Fruit fly (Drosophila melanogaster): ENCODE measurements around the gene Pglym78.

Pglym78 gene

DNA sequence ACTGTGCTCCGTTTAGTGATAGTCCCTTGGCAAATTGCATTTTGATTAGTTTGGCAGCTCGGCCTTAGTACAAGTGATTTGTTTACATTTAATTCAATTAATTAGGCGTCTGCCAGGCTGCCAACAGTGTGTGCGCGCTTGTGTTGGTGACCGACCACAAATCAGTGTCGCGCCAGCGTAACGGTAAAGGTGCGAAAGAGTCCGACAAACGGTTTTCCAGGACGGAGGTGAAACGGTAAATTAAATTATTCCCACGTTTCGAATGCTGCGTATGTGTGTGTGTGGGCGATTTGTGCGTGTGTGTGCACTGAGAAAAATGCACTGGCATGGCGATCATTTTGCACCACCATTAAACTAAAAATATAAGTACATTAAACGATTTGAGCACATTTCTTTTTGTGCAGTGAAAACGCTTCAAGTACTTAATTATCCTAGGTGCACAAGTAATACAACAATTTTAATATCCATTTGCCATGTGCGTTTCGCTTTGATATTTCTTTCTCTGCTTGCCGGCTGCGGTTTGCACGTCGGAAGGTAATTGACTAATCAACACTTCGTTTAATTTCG lies 9.0 kb upstream of the Pglym78 start:
- TF ChIP-seq pan (optimal IDR thresholded peaks at IDR 0.05) (no peak), psq (optimal IDR thresholded peaks at IDR 0.05) (no peak), Dll (optimal IDR thresholded peaks at IDR 0.05) (no peak), CG8478 (optimal IDR thresholded peaks at IDR 0.05) (no peak), usp (GFP tag; optimal IDR thresholded peaks at IDR 0.05) (no peak), EcR (GFP tag; optimal IDR thresholded peaks at IDR 0.05) (no peak)

DNA sequence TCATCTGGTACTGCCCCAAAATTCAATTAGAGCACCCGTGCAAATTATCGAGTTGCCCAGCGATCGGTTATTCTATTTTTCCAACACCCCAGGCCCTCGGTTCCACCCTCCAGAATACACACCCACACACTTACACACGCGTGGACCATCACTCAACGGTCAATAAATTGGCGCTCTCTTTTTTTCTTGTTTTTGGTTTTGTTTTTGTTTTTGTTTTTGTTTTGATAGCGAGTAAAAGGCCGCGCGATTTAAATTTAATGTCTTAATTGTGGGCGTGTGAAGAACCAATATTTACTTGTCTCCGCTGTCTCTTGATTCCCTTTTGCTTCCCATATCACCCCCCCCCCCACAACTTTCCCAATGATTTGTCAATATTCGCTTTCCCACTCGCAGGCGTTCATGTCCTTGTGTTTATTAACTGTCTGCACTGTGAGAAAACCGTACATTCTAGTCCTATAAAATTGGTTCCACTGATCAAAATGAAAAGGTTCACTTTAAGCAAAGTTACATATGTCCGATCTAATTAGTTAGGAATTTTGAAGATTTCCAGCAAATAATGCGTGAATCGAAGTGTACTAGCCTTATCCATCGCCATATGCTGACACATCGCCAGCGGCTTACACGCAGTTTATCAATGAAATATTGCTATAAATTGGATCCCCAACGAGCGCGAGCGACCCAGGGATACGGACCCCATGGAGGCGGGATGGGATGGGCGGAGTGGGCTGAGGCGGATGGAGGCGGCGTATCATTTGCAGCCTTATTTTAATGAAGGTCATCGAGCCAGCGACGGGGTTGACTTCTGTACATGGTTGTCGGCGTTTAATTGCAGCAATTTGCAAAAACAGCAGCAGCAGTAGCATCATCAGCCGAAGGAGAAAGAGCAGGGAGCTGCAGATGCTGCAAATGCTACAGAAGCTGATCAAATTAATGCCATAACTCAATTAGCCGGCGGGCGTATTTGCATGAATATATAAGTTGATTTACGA lies 8.0 kb upstream of the Pglym78 start:
- TF ChIP-seq pan (optimal IDR thresholded peaks at IDR 0.05) (no peak), psq (optimal IDR thresholded peaks at IDR 0.05) (no peak), CG8478 (optimal IDR thresholded peaks at IDR 0.05) (no peak), EcR (GFP tag; optimal IDR thresholded peaks at IDR 0.05) (no peak), Dll (optimal IDR thresholded peaks at IDR 0.05) (no peak), usp (GFP tag; optimal IDR thresholded peaks at IDR 0.05) (no peak)

DNA sequence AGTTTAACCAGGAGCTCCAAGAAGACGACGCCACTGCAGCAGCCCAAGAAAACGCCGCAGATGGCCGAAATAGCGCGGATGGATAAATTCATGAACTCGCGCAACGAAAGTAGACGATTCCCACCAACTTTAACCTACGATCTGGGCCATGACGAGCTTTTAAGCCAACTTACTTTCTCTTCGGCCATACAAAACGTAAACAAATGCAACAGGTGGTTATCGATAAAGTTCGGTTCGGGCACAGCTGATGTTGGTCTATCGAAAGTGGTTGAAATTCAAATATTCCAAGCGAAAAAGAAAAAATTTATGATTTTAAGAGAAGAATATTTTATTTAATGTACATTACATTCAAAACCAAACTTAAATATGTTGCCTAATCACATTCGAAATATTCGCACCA lies 1.3 kb upstream of the Pglym78 start, which contains the start of gene CG14511:
Gene CG14511 (minus strand): TSS at position 184 of the 400 bp plus-strand sequence.
- TF ChIP-seq EcR (GFP tag; optimal IDR thresholded peaks at IDR 0.05) = no peak
- no peak for TF ChIP-seq pan (optimal IDR thresholded peaks at IDR 0.05)
- TF ChIP-seq psq (optimal IDR thresholded peaks at IDR 0.05) = no peak
- no peak for TF ChIP-seq Dll (optimal IDR thresholded peaks at IDR 0.05)
- TF ChIP-seq usp (GFP tag; optimal IDR thresholded peaks at IDR 0.05) = no peak
- TF ChIP-seq CG8478 (optimal IDR thresholded peaks at IDR 0.05) = no peak

DNA sequence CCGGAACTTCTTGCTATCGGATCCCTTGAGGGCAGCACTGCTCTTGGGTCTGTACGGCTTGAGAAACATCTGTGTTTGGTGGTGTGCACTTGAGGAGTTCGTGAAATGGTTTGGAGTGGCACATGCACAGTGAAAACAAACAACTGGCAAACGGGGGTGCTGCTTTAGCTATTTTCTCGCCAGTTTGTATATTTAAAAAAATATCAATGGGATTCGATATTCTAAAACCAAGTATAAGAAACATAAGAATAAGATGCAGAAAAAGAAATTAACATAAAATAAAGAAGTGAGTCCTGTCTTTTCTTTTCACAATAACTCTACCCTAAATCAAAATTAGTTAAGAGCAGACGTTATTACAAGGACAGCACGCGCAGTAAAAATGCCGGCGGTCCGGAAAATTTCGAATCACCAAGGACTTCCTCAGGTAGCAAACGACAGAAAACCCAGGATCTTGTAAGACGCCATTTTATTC lies 3.6 kb downstream of the Pglym78 start, which contains the start of gene eIF2D:
Gene eIF2D (minus strand): TSS at position 174 of the 472 bp plus-strand sequence.
- no peak for TF ChIP-seq usp (GFP tag; optimal IDR thresholded peaks at IDR 0.05)
- TF ChIP-seq EcR (GFP tag; optimal IDR thresholded peaks at IDR 0.05) = no peak
- TF ChIP-seq pan (optimal IDR thresholded peaks at IDR 0.05) = no peak
- no peak for TF ChIP-seq psq (optimal IDR thresholded peaks at IDR 0.05)
- no peak for TF ChIP-seq CG8478 (optimal IDR thresholded peaks at IDR 0.05)
- no peak for TF ChIP-seq Dll (optimal IDR thresholded peaks at IDR 0.05)

DNA sequence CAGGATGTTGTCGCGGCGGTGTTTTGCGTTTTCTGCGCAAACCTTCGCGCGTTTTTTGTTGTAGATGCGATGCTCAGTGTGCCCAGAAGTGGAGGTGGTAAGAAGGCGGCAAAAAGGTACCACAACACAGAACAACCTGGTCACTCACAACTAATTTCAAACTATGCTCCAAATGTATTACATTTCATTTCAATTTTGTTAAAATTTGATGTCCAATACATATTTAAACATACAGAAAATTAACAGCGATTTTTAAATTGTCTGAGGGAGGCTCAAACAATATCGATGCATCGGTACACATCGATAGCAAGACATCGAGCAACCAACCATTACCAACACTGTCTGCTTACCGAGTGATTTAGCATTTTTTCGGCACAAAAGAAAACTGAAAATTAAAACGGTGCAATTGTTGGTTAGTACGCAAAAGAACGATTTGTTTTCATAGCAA lies 5.2 kb downstream of the Pglym78 start, which contains the start of the genes Slbp and Rpn2:
Gene Slbp (minus strand): TSS at position 70 of the 448 bp plus-strand sequence.
Gene Rpn2 (plus strand): TSS at position 328 of the 448 bp plus-strand sequence.
- TF ChIP-seq Dll (optimal IDR thresholded peaks at IDR 0.05) (no peak), EcR (GFP tag; optimal IDR thresholded peaks at IDR 0.05) (no peak)

DNA sequence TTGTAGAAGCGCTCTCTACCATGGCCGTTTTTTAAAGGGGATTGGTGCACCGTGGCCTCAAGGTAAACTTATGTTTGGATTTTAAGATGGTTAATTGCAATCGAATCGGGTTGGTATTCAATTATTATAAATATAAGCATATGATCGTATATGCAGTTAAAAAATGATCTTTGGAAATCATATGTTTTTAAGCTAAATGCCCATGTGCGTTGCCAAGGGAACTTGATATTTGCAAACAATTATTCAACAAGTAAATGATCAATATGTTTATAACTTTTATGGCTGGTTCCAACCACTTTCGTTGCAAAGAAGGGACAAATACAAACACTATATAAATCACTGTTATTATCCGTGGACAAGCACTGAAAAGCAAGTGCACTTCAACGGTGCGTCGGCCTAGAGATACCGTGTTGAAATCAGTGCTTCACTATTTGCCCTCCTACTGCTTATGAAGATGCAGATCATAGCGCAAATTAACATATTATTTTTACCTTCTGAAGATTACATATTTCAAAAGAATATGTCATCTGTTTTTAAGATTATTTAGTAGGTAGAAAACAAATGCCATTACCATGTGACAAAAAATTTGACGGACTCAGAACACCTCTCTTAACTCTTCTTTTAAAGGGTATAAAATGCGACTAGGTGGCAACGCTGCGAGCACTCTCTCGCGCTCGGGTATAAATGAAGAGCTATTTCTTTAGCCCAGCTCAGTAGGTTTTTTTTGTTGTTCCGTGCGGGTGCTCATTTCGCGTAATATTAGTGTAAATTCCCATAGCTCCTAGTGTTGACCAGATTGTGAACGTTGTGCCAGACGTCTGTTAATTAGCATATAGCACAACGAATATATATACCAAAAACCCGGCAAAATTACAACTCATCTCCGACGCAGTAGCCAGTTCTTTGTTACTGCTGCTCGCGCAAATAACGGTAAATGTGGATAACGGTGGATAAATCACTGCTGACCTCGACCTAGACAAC lies 9.7 kb downstream of the Pglym78 start, which contains the start of gene rdog:
Gene rdog (plus strand): TSS at position 705 of the 981 bp plus-strand sequence.
- TF ChIP-seq CG8478 (optimal IDR thresholded peaks at IDR 0.05) = no peak
- peak; percentile 97 for TF ChIP-seq pan (optimal IDR thresholded peaks at IDR 0.05)

DNA sequence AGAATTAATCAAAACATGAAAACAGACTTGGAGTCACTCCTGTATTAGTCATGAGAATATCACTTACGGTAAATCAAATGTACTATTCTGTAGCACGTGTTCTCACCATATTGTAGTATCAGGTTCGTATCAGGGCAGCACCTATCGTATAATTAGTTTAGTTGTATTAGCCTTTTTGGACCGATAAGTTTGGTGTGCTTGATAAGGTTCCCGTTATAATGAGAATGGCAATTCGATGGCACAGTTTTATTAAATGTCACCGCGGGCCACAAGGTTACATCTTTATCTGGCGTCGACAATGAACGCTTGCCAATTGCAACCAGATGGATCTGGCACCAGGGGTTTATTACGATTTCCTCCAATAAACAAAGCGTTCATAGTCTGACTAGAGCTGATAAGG lies 10.7 kb downstream of the Pglym78 start:
- TF ChIP-seq psq (optimal IDR thresholded peaks at IDR 0.05) (no peak), pan (optimal IDR thresholded peaks at IDR 0.05) (no peak), CG8478 (optimal IDR thresholded peaks at IDR 0.05) (no peak), Dll (optimal IDR thresholded peaks at IDR 0.05) (no peak), EcR (GFP tag; optimal IDR thresholded peaks at IDR 0.05) (no peak), usp (GFP tag; optimal IDR thresholded peaks at IDR 0.05) (no peak)

DNA sequence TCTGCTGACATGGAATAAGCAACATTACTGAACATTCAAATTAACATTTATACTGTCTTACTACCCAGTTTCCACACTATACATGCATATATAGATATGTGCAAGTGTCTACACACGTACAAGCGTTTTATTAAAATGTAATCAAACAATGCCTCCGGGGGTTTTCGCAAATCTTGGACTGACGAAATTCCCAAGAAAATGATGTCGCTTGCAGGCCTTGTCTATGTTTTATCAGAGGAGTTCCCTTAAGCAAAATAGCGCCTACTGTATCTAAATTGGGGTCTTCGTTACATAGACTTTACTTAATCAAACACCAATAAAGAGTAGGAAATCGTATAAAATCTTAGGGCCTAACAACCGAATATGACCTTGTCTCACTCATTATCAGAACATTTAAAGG lies 11.6 kb downstream of the Pglym78 start:
- TF ChIP-seq EcR (GFP tag; optimal IDR thresholded peaks at IDR 0.05) = no peak
- no peak for TF ChIP-seq usp (GFP tag; optimal IDR thresholded peaks at IDR 0.05)
- no peak for TF ChIP-seq psq (optimal IDR thresholded peaks at IDR 0.05)
- no peak for TF ChIP-seq CG8478 (optimal IDR thresholded peaks at IDR 0.05)
- TF ChIP-seq pan (optimal IDR thresholded peaks at IDR 0.05) = no peak
- no peak for TF ChIP-seq Dll (optimal IDR thresholded peaks at IDR 0.05)

DNA sequence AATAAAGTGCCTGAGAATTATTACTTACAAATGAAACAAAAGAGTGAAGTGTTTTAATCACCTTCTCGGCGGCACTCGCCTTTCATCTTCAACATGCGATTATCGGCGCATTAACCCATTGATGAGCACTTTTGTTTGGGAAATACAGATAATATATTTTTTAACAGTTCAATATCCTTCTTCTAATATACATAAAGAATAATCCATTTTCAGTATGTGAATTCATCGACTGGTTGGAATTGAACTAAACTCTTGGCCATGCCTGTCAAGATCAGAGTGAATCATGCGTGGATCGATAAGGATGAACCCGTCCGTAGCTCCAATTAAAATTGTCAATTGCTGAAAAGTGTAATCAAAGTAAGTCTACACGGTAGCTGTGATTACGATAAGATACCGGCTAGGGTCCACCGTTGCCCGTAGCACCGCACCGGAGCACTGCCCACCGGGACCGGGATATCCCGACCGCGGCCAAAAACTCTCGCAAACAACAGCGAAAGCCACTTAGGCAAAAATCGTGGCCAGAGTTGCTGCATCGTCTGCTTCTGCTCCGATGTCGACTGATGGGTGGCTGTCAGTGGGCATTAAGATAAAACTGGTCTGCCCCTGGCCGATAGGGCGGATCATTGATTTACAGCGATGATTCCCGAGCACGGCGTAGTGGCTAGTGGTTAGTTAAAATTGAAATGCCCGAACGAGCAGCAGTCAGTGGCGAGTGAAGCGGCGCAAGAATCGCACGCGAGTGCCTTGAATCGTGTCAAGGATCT lies 17.1 kb downstream of the Pglym78 start, which contains the start of gene CG11898:
Gene CG11898 (plus strand): TSS at position 714 of the 764 bp plus-strand sequence.
- TF ChIP-seq Dll (optimal IDR thresholded peaks at IDR 0.05) (no peak), CG8478 (optimal IDR thresholded peaks at IDR 0.05) (no peak), usp (GFP tag; optimal IDR thresholded peaks at IDR 0.05) (no peak), pan (optimal IDR thresholded peaks at IDR 0.05) (no peak), psq (optimal IDR thresholded peaks at IDR 0.05) (no peak), EcR (GFP tag; optimal IDR thresholded peaks at IDR 0.05) (no peak)

DNA sequence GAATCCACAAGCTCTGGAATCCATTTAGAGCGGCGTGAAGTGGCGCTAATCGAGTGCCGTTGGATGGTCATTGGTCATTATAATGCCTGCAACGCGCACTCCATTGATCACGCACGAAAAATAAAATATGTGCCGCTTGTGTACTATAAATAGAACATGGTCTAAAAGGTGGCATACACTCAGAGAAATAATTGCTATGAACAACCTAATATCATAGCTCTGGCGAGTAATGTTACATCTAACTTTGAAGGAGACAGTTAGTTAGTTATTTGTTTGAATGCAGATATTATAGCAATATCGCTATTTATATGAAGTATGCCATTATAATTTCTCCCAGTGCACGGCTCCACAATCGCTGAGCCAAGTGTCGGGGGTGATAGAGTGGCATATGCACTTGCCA lies 42.9 kb downstream of the Pglym78 start:
- TF ChIP-seq pan (optimal IDR thresholded peaks at IDR 0.05) (no peak), EcR (GFP tag; optimal IDR thresholded peaks at IDR 0.05) (no peak), Dll (optimal IDR thresholded peaks at IDR 0.05) (no peak), CG8478 (optimal IDR thresholded peaks at IDR 0.05) (no peak), usp (GFP tag; optimal IDR thresholded peaks at IDR 0.05) (no peak), psq (optimal IDR thresholded peaks at IDR 0.05) (no peak)
